Fruit fly (Drosophila melanogaster) whole organism, prepupa: Measurements from ENCODE around the gene Patsas.

Experiments
- CG16779 ChIP-seq: fragments of 200-800 bp; sonication (Bioruptor generic); optimal IDR thresholded peaks from 3 replicates; lab custom pipeline; 2017; ENCODE audit warnings: missing biosample characterization, mild to moderate bottlenecking, missing genetic modification characterization
- CG31627 ChIP-seq: fragments of 200-800 bp; sonication (Bioruptor generic); optimal IDR thresholded peaks from 3 replicates; lab custom pipeline; 2016; ENCODE audit warnings: missing biosample characterization, missing genetic modification characterization
- CG6163 ChIP-seq: fragments of 200-800 bp; sonication (Bioruptor generic); IDR thresholded peaks from 3 replicates; pipeline ENCODE4 v1.3.6; 2022; ENCODE audit warnings: missing biosample characterization, missing genetic modification characterization
- CG6276 ChIP-seq: fragments of 200-800 bp; sonication (Bioruptor generic); optimal IDR thresholded peaks from 2 replicates; lab custom pipeline; 2017; ENCODE audit warnings: missing biosample characterization, mild to moderate bottlenecking, missing genetic modification characterization
- Hr38 ChIP-seq: sonication (Bioruptor generic); optimal IDR thresholded peaks from 2 replicates; lab custom pipeline; 2016; ENCODE audit warnings: missing biosample characterization, missing genetic modification characterization
- Hr39 ChIP-seq: fragments of 200-800 bp; sonication (Bioruptor generic); optimal IDR thresholded peaks from 2 replicates; lab custom pipeline; 2016; ENCODE audit warnings: missing biosample characterization, missing genetic modification characterization
- Lpt ChIP-seq: fragments of 200-800 bp; sonication (Bioruptor generic); optimal IDR thresholded peaks from 3 replicates; lab custom pipeline; 2016; ENCODE audit warnings: missing biosample characterization, missing genetic modification characterization
- Met ChIP-seq: fragments of 200-800 bp; sonication (Bioruptor generic); optimal IDR thresholded peaks from 3 replicates; lab custom pipeline; 2016; ENCODE audit warnings: missing biosample characterization, missing genetic modification characterization
- Sox15 ChIP-seq: fragments of 200-800 bp; sonication (Bioruptor generic); optimal IDR thresholded peaks from 3 replicates; lab custom pipeline; 2016; ENCODE audit warnings: missing biosample characterization, missing genetic modification characterization
- dac ChIP-seq: fragments of 200-800 bp; sonication (Bioruptor generic); optimal IDR thresholded peaks from 2 replicates; lab custom pipeline; 2017; ENCODE audit warnings: missing biosample characterization, mild to moderate bottlenecking, missing genetic modification characterization
- eg ChIP-seq: fragments of 200-800 bp; sonication (Bioruptor generic); IDR thresholded peaks from 3 replicates; pipeline ENCODE4 v1.3.6; 2022; ENCODE audit warnings: missing biosample characterization, missing genetic modification characterization

- TF ChIP-seq Met (GFP tag; lab: Kevin White, UChicago): no peak
- no peak for TF ChIP-seq Sox15 (GFP tag; lab: Kevin White, UChicago)
- no peak for TF ChIP-seq Hr38 (GFP tag; lab: Kevin White, UChicago)
- TF ChIP-seq CG16779 (tag; lab: Kevin White, UChicago): no peak
- no peak for TF ChIP-seq CG6163 (GFP tag; lab: Robert Waterston, UW)
- TF ChIP-seq eg (GFP tag; lab: Robert Waterston, UW): no peak
- no peak for TF ChIP-seq Lpt (GFP tag; lab: Kevin White, UChicago)
- no peak for TF ChIP-seq Hr39
- TF ChIP-seq dac (GFP tag; lab: Kevin White, UChicago): no peak
- TF ChIP-seq CG31627 (GFP tag; lab: Kevin White, UChicago): no peak
- no peak for TF ChIP-seq CG6276 (GFP tag; lab: Kevin White, UChicago)
Observed at dm6 chr2L:12096396-12096813, 6.7 kb downstream of the Patsas start, which contains the start of the genes CG6712 and Mt2.
